Fruit fly (Drosophila melanogaster): ENCODE results near the gene Trissin.

- TF ChIP-seq CG13775 (GFP tag; optimal IDR thresholded peaks at IDR 0.05) (no peak), CG16779 (GFP tag; IDR thresholded peaks at IDR 0.05) (no peak), gcm (GFP tag; optimal IDR thresholded peaks at IDR 0.05) (no peak)
These were observed 23.4 kb upstream of the Trissin start, which contains the start of gene CG44014 for dm6 chr3R:15508631-15509030.
